Worm (Caenorhabditis elegans) whole organism, L4/young adult: Measurements from ENCODE around the gene str-112.

Experiments
- W03F9.2 ChIP-seq: fragments of 150-350 bp; optimal IDR thresholded peaks from 2 replicates; lab custom pipeline; 2014; ENCODE audit warnings: missing biosample characterization, missing genetic modification characterization
- dao-5 ChIP-seq: sonication (generic microtip); optimal IDR thresholded peaks from 2 replicates; lab custom pipeline; 2016; ENCODE audit warnings: missing genotype, missing genetic modification characterization, moderate library complexity, missing compliant biosample characterization
- him-1 ChIP-seq: sonication (generic microtip); optimal IDR thresholded peaks from 2 replicates; lab custom pipeline; 2016; ENCODE audit warnings: missing genotype, missing genetic modification reagents, missing genetic modification characterization, missing compliant biosample characterization

DNA sequence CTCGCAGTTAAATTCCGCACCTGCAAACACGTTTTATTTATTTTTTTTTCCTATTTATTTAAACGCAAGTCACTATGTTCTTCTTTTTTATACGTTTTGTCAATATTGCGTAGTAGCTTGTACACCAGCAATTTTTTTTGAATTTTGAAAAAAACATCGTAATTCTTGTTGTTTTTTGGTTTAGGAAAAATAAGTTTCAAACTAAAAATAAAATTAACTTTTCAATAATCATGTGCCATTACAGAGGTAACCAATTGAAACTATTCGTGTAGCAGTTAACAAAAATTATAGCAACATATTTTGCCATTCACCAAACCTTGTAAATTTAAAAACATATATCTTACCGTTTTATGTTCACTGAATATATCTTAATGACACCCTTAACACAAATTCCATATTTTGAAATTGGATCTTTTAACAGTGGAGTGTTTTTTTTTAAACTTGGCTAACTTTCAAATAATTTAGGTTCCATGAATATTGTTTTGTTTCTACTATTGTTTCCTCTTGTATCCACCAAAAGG is 15.0 kb downstream of the str-112 start, which contains the start of gene lmd-5:
- TF ChIP-seq him-1 (no peak), W03F9.2 (tag; lab: Kevin White, UChicago) (no peak), dao-5 (tag; lab: Kevin White, UChicago) (no peak)
